Worm (Caenorhabditis elegans): ENCODE results near the gene srt-6.

The srt-6 gene

ce11 chrV:7426594-7426993, 18.0 kb upstream of the srt-6 start, which contains the start of gene srw-68:
TSS of gene srw-68 (minus strand) at chrV:7426694.
- TF ChIP-seq lsy-12 (tag; optimal IDR thresholded peaks at IDR 0.05) (no peak), nfya-1 (tag; optimal IDR thresholded peaks at IDR 0.05; ENCODE audit: insufficient read depth) (no peak), sea-2 (GFP tag; optimal IDR thresholded peaks at IDR 0.05) (no peak), ZK546.5 (tag; optimal IDR thresholded peaks at IDR 0.05) (no peak), fkh-2 (tag; optimal IDR thresholded peaks at IDR 0.05) (no peak), nhr-43 (tag; optimal IDR thresholded peaks at IDR 0.05; ENCODE audit: poor library complexity, severe bottlenecking) (no peak), ztf-4 (tag; optimal IDR thresholded peaks at IDR 0.05) (no peak), hmg-11 (tag; optimal IDR thresholded peaks at IDR 0.05) (no peak), pqm-1 (tag; optimal IDR thresholded peaks at IDR 0.05) (no peak), pha-4 (tag; optimal IDR thresholded peaks at IDR 0.05) (no peak), nhr-67 (tag; optimal IDR thresholded peaks at IDR 0.05) (no peak), jun-1 (tag; optimal IDR thresholded peaks at IDR 0.05) (no peak), ama-1 (optimal IDR thresholded peaks at IDR 0.05) (no peak), ceh-82 (tag; optimal IDR thresholded peaks at IDR 0.05) (no peak), snpc-4 (tag; optimal IDR thresholded peaks at IDR 0.05) (no peak), daf-12 (tag; optimal IDR thresholded peaks at IDR 0.05) (no peak), nhr-77 (tag; optimal IDR thresholded peaks at IDR 0.05) (no peak), elt-3 (tag; optimal IDR thresholded peaks at IDR 0.05) (no peak)

ce11 chrV:7424336-7424735, 15.7 kb upstream of the srt-6 start, which contains the start of gene F18E3.10:
TSS of gene F18E3.10 (minus strand) at chrV:7424436.
- TF ChIP-seq ztf-4 (tag; optimal IDR thresholded peaks at IDR 0.05) (no peak), elt-1 (tag; optimal IDR thresholded peaks at IDR 0.05) (no peak), ztf-11 (tag; optimal IDR thresholded peaks at IDR 0.05) (no peak), fkh-2 (tag; optimal IDR thresholded peaks at IDR 0.05) (no peak), zag-1 (tag; optimal IDR thresholded peaks at IDR 0.05) (no peak), nhr-23 (tag; optimal IDR thresholded peaks at IDR 0.05) (no peak), snpc-4 (tag; optimal IDR thresholded peaks at IDR 0.05) (no peak), nhr-25 (tag; optimal IDR thresholded peaks at IDR 0.05) (no peak), ZK546.5 (tag; optimal IDR thresholded peaks at IDR 0.05) (no peak), unc-62 (GFP tag; optimal IDR thresholded peaks at IDR 0.05) (no peak), sea-2 (GFP tag; optimal IDR thresholded peaks at IDR 0.05) (no peak), R02D3.7 (tag; optimal IDR thresholded peaks at IDR 0.05) (no peak), pqm-1 (tag; optimal IDR thresholded peaks at IDR 0.05) (no peak), fos-1 (tag; optimal IDR thresholded peaks at IDR 0.05) (no peak), daf-12 (tag; optimal IDR thresholded peaks at IDR 0.05) (no peak), mml-1 (tag; optimal IDR thresholded peaks at IDR 0.05) (no peak), elt-2 (tag; optimal IDR thresholded peaks at IDR 0.05) (no peak), lsy-12 (tag; optimal IDR thresholded peaks at IDR 0.05) (no peak), skn-1 (tag; optimal IDR thresholded peaks at IDR 0.05) (no peak)

ce11 chrV:7420162-7420561, 11.5 kb upstream of the srt-6 start, which contains the start of gene srxa-4:
TSS of gene srxa-4 (plus strand) at chrV:7420462.
- TF ChIP-seq lin-39 (tag; optimal IDR thresholded peaks at IDR 0.05) (no peak), pqm-1 (tag; optimal IDR thresholded peaks at IDR 0.05) (no peak), elt-3 (tag; optimal IDR thresholded peaks at IDR 0.05) (no peak), egl-5 (tag; optimal IDR thresholded peaks at IDR 0.05) (no peak), nhr-77 (tag; optimal IDR thresholded peaks at IDR 0.05) (no peak), pha-4 (tag; optimal IDR thresholded peaks at IDR 0.05) (no peak), sea-2 (GFP tag; optimal IDR thresholded peaks at IDR 0.05) (no peak), nhr-11 (tag; optimal IDR thresholded peaks at IDR 0.05) (no peak), R02D3.7 (tag; optimal IDR thresholded peaks at IDR 0.05) (no peak), nfya-1 (tag; optimal IDR thresholded peaks at IDR 0.05; ENCODE audit: insufficient read depth) (no peak), nhr-28 (tag; optimal IDR thresholded peaks at IDR 0.05) (no peak), nhr-23 (tag; optimal IDR thresholded peaks at IDR 0.05) (no peak)

ce11 chrV:7417018-7417716, 8.6 kb upstream of the srt-6 start, which contains the start of gene srw-67:
TSS of gene srw-67 (plus strand) at chrV:7417660.
- TF ChIP-seq nhr-43 (tag; optimal IDR thresholded peaks at IDR 0.05; ENCODE audit: poor library complexity, severe bottlenecking) = peak; percentile 62
- TF ChIP-seq ceh-9 (tag; optimal IDR thresholded peaks at IDR 0.05) = no peak
